Fruit fly (Drosophila melanogaster): ENCODE data around the gene CG11889.

CG11889 gene

DNA sequence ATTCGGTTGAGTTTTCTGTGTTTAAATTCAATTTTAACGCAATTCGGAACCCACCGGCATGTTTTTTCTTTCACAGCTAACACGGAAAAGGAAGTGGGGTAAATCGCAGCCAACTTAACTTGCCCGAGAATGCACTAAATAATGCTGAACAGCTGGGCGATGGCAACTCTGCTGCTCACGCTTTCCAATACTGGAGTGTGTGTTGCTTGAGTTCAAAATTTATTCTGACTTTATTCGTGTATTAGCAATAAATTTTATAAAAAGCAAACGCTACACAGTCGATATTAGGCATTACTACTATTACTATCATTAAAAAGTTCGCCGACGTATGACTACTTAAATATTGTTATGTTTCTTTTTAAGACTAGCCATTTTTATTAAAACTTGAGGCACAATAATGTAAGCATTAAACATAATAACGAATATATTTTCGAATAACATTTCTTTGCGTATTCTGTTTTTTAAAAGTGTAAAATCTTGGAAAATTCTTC is 22.6 kb upstream of the CG11889 start, which contains the start of the genes RpS27 and Nup37 (continued):
- peak; percentile 64 for TF ChIP-seq Sin3A (optimal IDR thresholded peaks at IDR 0.05)
- TF ChIP-seq gsb (GFP tag; IDR thresholded peaks at IDR 0.05), result peak; percentile 95
- TF ChIP-seq HLHmδ (GFP tag; optimal IDR thresholded peaks at IDR 0.05), result peak; percentile 100
- peak; percentile 95 for TF ChIP-seq CG12219 (GFP tag; optimal IDR thresholded peaks at IDR 0.05)
- TF ChIP-seq HmgZ (tag; optimal IDR thresholded peaks at IDR 0.05), result peak; percentile 99
- TF ChIP-seq maf-S (GFP tag; optimal IDR thresholded peaks at IDR 0.05), result peak; percentile 98
- TF ChIP-seq dimm (GFP tag; IDR thresholded peaks at IDR 0.05), result peak; percentile 92
- peak; percentile 84 for TF ChIP-seq CG11696 (GFP tag; IDR thresholded peaks at IDR 0.05)
- TF ChIP-seq CG6813 (GFP tag; optimal IDR thresholded peaks at IDR 0.05), result peak; percentile 98
- TF ChIP-seq CTCF (GFP tag; optimal IDR thresholded peaks at IDR 0.05), result peak; percentile 74
- TF ChIP-seq CG4328 (GFP tag; optimal IDR thresholded peaks at IDR 0.05), result peak; percentile 99
- no peak for TF ChIP-seq chinmo (GFP tag; IDR thresholded peaks at IDR 0.05; ENCODE audit: partially characterized antibody)
- TF ChIP-seq CG8478 (optimal IDR thresholded peaks at IDR 0.05), result no peak
- peak; percentile 91 for TF ChIP-seq lbe (GFP tag; optimal IDR thresholded peaks at IDR 0.05)
- TF ChIP-seq CG31224 (GFP tag; IDR thresholded peaks at IDR 0.05), result peak; percentile 93
- peak; percentile 94 for TF ChIP-seq nerfin-1 (tag; optimal IDR thresholded peaks at IDR 0.05)
- TF ChIP-seq CG6791 (GFP tag; IDR thresholded peaks at IDR 0.05; ENCODE audit: partially characterized antibody), result peak; percentile 32; the same call in 1 of the 3 replicates
- TF ChIP-seq CG11085 (GFP tag; IDR thresholded peaks at IDR 0.05), result peak; percentile 99
- peak; percentile 75 for TF ChIP-seq CG15479 (GFP tag; optimal IDR thresholded peaks at IDR 0.05)
- TF ChIP-seq fd96Cb (tag; optimal IDR thresholded peaks at IDR 0.05), result peak; percentile 91
- peak; percentile 98 for TF ChIP-seq CG30431 (GFP tag; optimal IDR thresholded peaks at IDR 0.05)
- peak; percentile 97 for TF ChIP-seq sens-2 (GFP tag; IDR thresholded peaks at IDR 0.05)
- TF ChIP-seq tin (GFP tag; optimal IDR thresholded peaks at IDR 0.05), result peak; percentile 98
- TF ChIP-seq CG12236 (GFP tag; optimal IDR thresholded peaks at IDR 0.05), result peak; percentile 97
- TF ChIP-seq nom (GFP tag; optimal IDR thresholded peaks at IDR 0.05), result peak; percentile 95
- peak; percentile 91 for TF ChIP-seq dmrt99B (tag; optimal IDR thresholded peaks at IDR 0.05)
- peak; percentile 100 for TF ChIP-seq caup (GFP tag; optimal IDR thresholded peaks at IDR 0.05; ENCODE audit: severe bottlenecking)
- TF ChIP-seq CG4360 (GFP tag; IDR thresholded peaks at IDR 0.05), result peak; percentile 67
- peak; percentile 98 for TF ChIP-seq Hsf (GFP tag; optimal IDR thresholded peaks at IDR 0.05)
- TF ChIP-seq CG4404 (GFP tag; IDR thresholded peaks at IDR 0.05), result peak; percentile 89
- TF ChIP-seq Hr78 (GFP tag; optimal IDR thresholded peaks at IDR 0.05), result no peak
- peak; percentile 93 for TF ChIP-seq Abd-B (GFP tag; optimal IDR thresholded peaks at IDR 0.05)
- TF ChIP-seq Eip74EF (GFP tag; optimal IDR thresholded peaks at IDR 0.05), result peak in 1 of 2 experiments; percentile 93
- TF ChIP-seq p53 (GFP tag; optimal IDR thresholded peaks at IDR 0.05), result peak; percentile 98
- TF ChIP-seq CG6254 (GFP tag; optimal IDR thresholded peaks at IDR 0.05), result peak; percentile 89
- peak; percentile 95 for TF ChIP-seq sisA (GFP tag; IDR thresholded peaks at IDR 0.05)
- TF ChIP-seq Hr39 (optimal IDR thresholded peaks at IDR 0.05), result no peak
- peak; percentile 84 for TF ChIP-seq Poxn (GFP tag; IDR thresholded peaks at IDR 0.05)
- TF ChIP-seq Optix (GFP tag; IDR thresholded peaks at IDR 0.05), result peak; percentile 96
- TF ChIP-seq TFAM (GFP tag; optimal IDR thresholded peaks at IDR 0.05), result peak; percentile 93
- peak; percentile 89 for TF ChIP-seq CG8765 (GFP tag; IDR thresholded peaks at IDR 0.05)
- TF ChIP-seq pb (GFP tag; optimal IDR thresholded peaks at IDR 0.05), result peak; percentile 99
- peak; percentile 90 for TF ChIP-seq ERR (GFP tag; optimal IDR thresholded peaks at IDR 0.05)
- peak; percentile 47 to 90 for TF ChIP-seq crp (GFP tag; optimal IDR thresholded peaks at IDR 0.05)
- peak; percentile 94 for TF ChIP-seq D19B (GFP tag; optimal IDR thresholded peaks at IDR 0.05)
- peak; percentile 77 for TF ChIP-seq Dp (GFP tag; optimal IDR thresholded peaks at IDR 0.05)
- peak; percentile 96 for TF ChIP-seq CG9797 (GFP tag; optimal IDR thresholded peaks at IDR 0.05)
- no peak for TF ChIP-seq usp (GFP tag; optimal IDR thresholded peaks at IDR 0.05)
- peak; percentile 93 for TF ChIP-seq CG12299 (tag; optimal IDR thresholded peaks at IDR 0.05)
- peak; percentile 89 for TF ChIP-seq CG11695 (GFP tag; IDR thresholded peaks at IDR 0.05)
- TF ChIP-seq shn (GFP tag; optimal IDR thresholded peaks at IDR 0.05), result peak; percentile 99
